Fruit fly (Drosophila melanogaster) whole organism, wandering third instar larva: ENCODE data around the gene rno.
A peak's percentile ranks its signal among the peaks of the same experiment; 100 is the strongest.

Source experiments
- Abd-B ChIP-seq: fragments of >200 bp; optimal IDR thresholded peaks from 2 replicates; lab custom pipeline; 2017; ENCODE audit warnings: missing biosample characterization, missing genetic modification characterization
- Dfd ChIP-seq: fragments of >200 bp; optimal IDR thresholded peaks from 2 replicates; lab custom pipeline; 2017; ENCODE audit warnings: missing biosample characterization, missing genetic modification characterization
- OdsH ChIP-seq: fragments of 200-800 bp; sonication (Bioruptor generic); optimal IDR thresholded peaks from 2 replicates; lab custom pipeline; 2016; ENCODE audit warnings: missing biosample characterization, mild to moderate bottlenecking, missing genetic modification characterization
- dmrt93B ChIP-seq: fragments of 200-800 bp; sonication (Bioruptor generic); optimal IDR thresholded peaks from 2 replicates; lab custom pipeline; 2018; ENCODE audit warnings: missing biosample characterization, mild to moderate bottlenecking, missing genetic modification characterization
- usp ChIP-seq: fragments of >200 bp; optimal IDR thresholded peaks from 2 replicates; lab custom pipeline; 2017; ENCODE audit warnings: missing biosample characterization, missing genetic modification characterization

- TF ChIP-seq usp (GFP tag; lab: Kevin White, UChicago) (no peak), OdsH (GFP tag; lab: Kevin White, UChicago) (peak; percentile 96), Abd-B (GFP tag; lab: Kevin White, UChicago) (no peak), dmrt93B (GFP tag; lab: Kevin White, UChicago) (no peak), Dfd (GFP tag; lab: Kevin White, UChicago) (no peak)
These were observed 6.2 kb upstream of the rno start, which contains the start of the genes Gk1 and CG13876 for dm6 chr3L:205723-206284.
